Fruit fly (Drosophila melanogaster) whole organism, embryonic: Measurements from ENCODE around the gene red.
A peak's percentile ranks its signal among the peaks of the same experiment; 100 is the strongest.

Experiments
- BtbVII ChIP-seq: fragments of 200-800 bp; sonication (Bioruptor generic); optimal IDR thresholded peaks from 3 replicates; lab custom pipeline; 2017; ENCODE audit warnings: missing biosample characterization, mild to moderate bottlenecking, missing genetic modification characterization
- CG11093 ChIP-seq: fragments of 200-800 bp; sonication (Bioruptor generic); IDR thresholded peaks from 3 replicates; pipeline ENCODE4 v1.3.6; 2022; ENCODE audit warnings: missing biosample characterization, missing genetic modification characterization
- CG15514 ChIP-seq: fragments of 200-800 bp; sonication (Bioruptor generic); optimal IDR thresholded peaks from 3 replicates; lab custom pipeline; 2017; ENCODE audit warnings: missing biosample characterization, missing genetic modification characterization, mild to moderate bottlenecking, moderate library complexity, missing genetic modification reagents
- CG18599 ChIP-seq: fragments of 200-800 bp; sonication (Bioruptor generic); optimal IDR thresholded peaks from 3 replicates; lab custom pipeline; 2017; ENCODE audit warnings: missing biosample characterization, missing genetic modification characterization, mild to moderate bottlenecking, moderate library complexity, missing genetic modification reagents
- CG2120 ChIP-seq: fragments of 200-800 bp; sonication (Bioruptor generic); optimal IDR thresholded peaks from 3 replicates; lab custom pipeline; 2016; ENCODE audit warnings: missing biosample characterization, missing genetic modification characterization
- CG30020 ChIP-seq: fragments of 200-800 bp; optimal IDR thresholded peaks from 2 replicates; lab custom pipeline; 2019; ENCODE audit warnings: missing biosample characterization, mild to moderate bottlenecking, missing genetic modification characterization, moderate library complexity
- CG34422 ChIP-seq: fragments of 200-800 bp; sonication (Bioruptor generic); IDR thresholded peaks from 3 replicates; pipeline ENCODE4 v1.3.6; 2022; ENCODE audit warnings: missing biosample characterization, missing genetic modification characterization
- CG3995 ChIP-seq: fragments of 200-800 bp; sonication (Bioruptor generic); optimal IDR thresholded peaks from 3 replicates; lab custom pipeline; 2016; ENCODE audit warnings: missing biosample characterization, missing genetic modification characterization
- CG4328 ChIP-seq: fragments of 200-800 bp; sonication (Bioruptor generic); optimal IDR thresholded peaks from 3 replicates; lab custom pipeline; 2017; ENCODE audit warnings: missing biosample characterization, missing genetic modification reagents, missing genetic modification characterization
- CG7357 ChIP-seq: fragments of 200-800 bp; sonication (Bioruptor generic); IDR thresholded peaks from 3 replicates; pipeline ENCODE4 v1.3.6; 2022; ENCODE audit warnings: missing biosample characterization, missing genetic modification characterization
- CG8290 ChIP-seq, 3 experiments: fragments of 200-800 bp; sonication (Bioruptor generic); optimal IDR thresholded peaks; 2 replicates each; lab custom pipeline; 2016 to 2019; ENCODE audit warnings: missing biosample characterization in 3 of 3, missing genetic modification characterization in 3 of 3, mild to moderate bottlenecking in 2 of 3, moderate library complexity in 1 of 3
- CG8944 ChIP-seq: fragments of 200-800 bp; sonication (Bioruptor generic); optimal IDR thresholded peaks from 3 replicates; lab custom pipeline; 2016; ENCODE audit warnings: missing biosample characterization, missing genetic modification characterization
- CG9437 ChIP-seq: fragments of 200-800 bp; sonication (Bioruptor generic); optimal IDR thresholded peaks from 2 replicates; lab custom pipeline; 2018; ENCODE audit warnings: missing biosample characterization, mild to moderate bottlenecking, missing genetic modification characterization
- Dbx ChIP-seq: fragments of 200-800 bp; sonication (Bioruptor generic); IDR thresholded peaks from 3 replicates; pipeline ENCODE4 v1.3.6; 2022; ENCODE audit warnings: missing biosample characterization, missing genetic modification characterization
- Deaf1 ChIP-seq: fragments of 200-800 bp; optimal IDR thresholded peaks from 3 replicates; lab custom pipeline; 2019; ENCODE audit warnings: missing biosample characterization, mild to moderate bottlenecking, missing genetic modification characterization, moderate library complexity
- Dfd ChIP-seq, 2 experiments: fragments of >200 bp; optimal IDR thresholded peaks; 2 replicates each; lab custom pipeline; 2017; ENCODE audit warnings: missing biosample characterization in 2 of 2, missing genetic modification characterization in 2 of 2
- Dip3 ChIP-seq: fragments of 200-800 bp; sonication (Bioruptor generic); optimal IDR thresholded peaks from 3 replicates; lab custom pipeline; 2016; ENCODE audit warnings: missing biosample characterization, missing genetic modification characterization
- Dp ChIP-seq: fragments of 200-800 bp; sonication (Bioruptor generic); optimal IDR thresholded peaks from 2 replicates; lab custom pipeline; 2018; ENCODE audit warnings: missing biosample characterization, mild to moderate bottlenecking, missing genetic modification characterization, moderate library complexity
- ERR ChIP-seq: fragments of 200-800 bp; sonication (Bioruptor generic); optimal IDR thresholded peaks from 2 replicates; lab custom pipeline; 2016; ENCODE audit warnings: missing biosample characterization, missing genetic modification characterization
- Elba2 ChIP-seq: fragments of 200-800 bp; sonication (Bioruptor generic); optimal IDR thresholded peaks from 3 replicates; lab custom pipeline; 2016; ENCODE audit warnings: missing biosample characterization, missing genetic modification characterization
- Fer3 ChIP-seq: fragments of 200-800 bp; sonication (Bioruptor generic); optimal IDR thresholded peaks from 2 replicates; lab custom pipeline; 2018; ENCODE audit warnings: missing biosample characterization, mild to moderate bottlenecking, missing genetic modification characterization, moderate library complexity
- H2.0 ChIP-seq: fragments of 200-800 bp; sonication (Bioruptor generic); IDR thresholded peaks from 2 replicates; pipeline ENCODE4 v1.3.6; 2022; ENCODE audit warnings: missing biosample characterization, missing genetic modification characterization
- Jarid2 ChIP-seq: fragments of 200-800 bp; sonication (Bioruptor generic); optimal IDR thresholded peaks from 3 replicates; lab custom pipeline; 2017; ENCODE audit warnings: mild to moderate bottlenecking, missing biosample characterization, missing genetic modification reagents, missing genetic modification characterization
- Scr ChIP-seq: fragments of 200-800 bp; sonication (Bioruptor generic); IDR thresholded peaks from 2 replicates; pipeline ENCODE4 v1.3.6; 2022; ENCODE audit warnings: missing biosample characterization, missing genetic modification characterization; ENCODE audit not compliant: partially characterized antibody
- Sox102F ChIP-seq: fragments of 200-800 bp; sonication (Bioruptor generic); optimal IDR thresholded peaks from 2 replicates; lab custom pipeline; 2018; ENCODE audit warnings: missing biosample characterization, mild to moderate bottlenecking, missing genetic modification characterization, moderate library complexity
- Vsx1 ChIP-seq: fragments of 200-800 bp; sonication (Bioruptor generic); optimal IDR thresholded peaks from 2 replicates; lab custom pipeline; 2017; ENCODE audit warnings: missing biosample characterization, mild to moderate bottlenecking, missing genetic modification characterization, missing genetic modification reagents
- al ChIP-seq: fragments of 200-800 bp; sonication (Bioruptor generic); IDR thresholded peaks from 2 replicates; pipeline ENCODE4 v1.3.6; 2022; ENCODE audit warnings: missing biosample characterization, missing genetic modification characterization
- bab2 ChIP-seq: fragments of 200-800 bp; sonication (Bioruptor generic); optimal IDR thresholded peaks from 2 replicates; lab custom pipeline; 2016; ENCODE audit warnings: missing biosample characterization, missing genetic modification characterization
- ci ChIP-seq: fragments of 200-800 bp; sonication (Bioruptor generic); IDR thresholded peaks from 3 replicates; pipeline ENCODE4 v1.3.6; 2022; ENCODE audit warnings: missing biosample characterization, missing genetic modification characterization
- croc ChIP-seq: fragments of 200-800 bp; sonication (Bioruptor generic); conservative IDR thresholded peaks from 3 replicates; pipeline ENCODE4 v1.3.6; 2022; ENCODE audit warnings: missing biosample characterization, missing genetic modification characterization
- crp ChIP-seq, 2 experiments: fragments of 200-800 bp; sonication (Bioruptor generic); optimal IDR thresholded peaks; 2 replicates in 1 of 2; 3 replicates in 1 of 2; lab custom pipeline; 2017; ENCODE audit warnings: missing biosample characterization in 2 of 2, missing genetic modification characterization in 2 of 2, mild to moderate bottlenecking in 1 of 2, moderate library complexity in 1 of 2
- da ChIP-seq: fragments of 200-800 bp; sonication (Bioruptor generic); optimal IDR thresholded peaks from 2 replicates; lab custom pipeline; 2016; ENCODE audit warnings: missing biosample characterization, missing genetic modification characterization
- dpn ChIP-seq, 2 experiments: fragments of 200-800 bp; sonication (Bioruptor generic); optimal IDR thresholded peaks; 3 replicates each; lab custom pipeline; 2016; ENCODE audit warnings: missing biosample characterization in 2 of 2, missing genetic modification characterization in 2 of 2
- esg ChIP-seq: fragments of 200-800 bp; sonication (Bioruptor generic); conservative IDR thresholded peaks from 2 replicates; pipeline ENCODE4 v1.3.6; 2022; ENCODE audit warnings: missing biosample characterization, missing genetic modification characterization
- ewg ChIP-seq: fragments of 200-800 bp; sonication (Bioruptor generic); optimal IDR thresholded peaks from 3 replicates; lab custom pipeline; 2017; ENCODE audit warnings: mild to moderate bottlenecking, missing biosample characterization, missing genetic modification reagents, missing genetic modification characterization
- fd3F ChIP-seq: fragments of 200-800 bp; sonication (Bioruptor generic); optimal IDR thresholded peaks from 2 replicates; lab custom pipeline; 2018; ENCODE audit warnings: missing biosample characterization, mild to moderate bottlenecking, missing genetic modification characterization, moderate library complexity
- gem ChIP-seq: fragments of 200-800 bp; sonication (Bioruptor generic); optimal IDR thresholded peaks from 2 replicates; lab custom pipeline; 2019; ENCODE audit warnings: missing biosample characterization, mild to moderate bottlenecking, missing genetic modification characterization, moderate library complexity
- gsb-n ChIP-seq: fragments of 200-800 bp; sonication (Bioruptor generic); optimal IDR thresholded peaks from 3 replicates; lab custom pipeline; 2018; ENCODE audit warnings: missing biosample characterization, mild to moderate bottlenecking, missing genetic modification characterization
- ham ChIP-seq: fragments of 200-800 bp; sonication (Bioruptor generic); IDR thresholded peaks from 2 replicates; pipeline ENCODE4 v1.3.6; 2022; ENCODE audit warnings: missing biosample characterization, missing genetic modification characterization
- hb ChIP-seq: fragments of 200-800 bp; sonication (Bioruptor generic); IDR thresholded peaks from 3 replicates; pipeline ENCODE4 v1.3.6; 2022; ENCODE audit warnings: missing biosample characterization, missing genetic modification characterization; ENCODE audit not compliant: partially characterized antibody
- mld ChIP-seq: fragments of 200-800 bp; sonication (Bioruptor generic); IDR thresholded peaks from 3 replicates; pipeline ENCODE4 v1.3.6; 2022; ENCODE audit warnings: missing biosample characterization, missing genetic modification characterization; ENCODE audit not compliant: partially characterized antibody
- nerfin-2 ChIP-seq: fragments of 200-800 bp; sonication (Bioruptor generic); IDR thresholded peaks from 2 replicates; pipeline ENCODE4 v1.3.6; 2022; ENCODE audit warnings: missing biosample characterization, missing genetic modification characterization; ENCODE audit not compliant: partially characterized antibody
- pnt ChIP-seq: fragments of 200-800 bp; sonication (Bioruptor generic); optimal IDR thresholded peaks from 3 replicates; lab custom pipeline; 2016; ENCODE audit warnings: missing biosample characterization, missing genetic modification characterization
- repo ChIP-seq: fragments of 200-800 bp; sonication (Bioruptor generic); optimal IDR thresholded peaks from 2 replicates; lab custom pipeline; 2016; ENCODE audit warnings: missing biosample characterization, missing genetic modification characterization
- scrt ChIP-seq: fragments of 200-800 bp; sonication (Bioruptor generic); optimal IDR thresholded peaks from 2 replicates; lab custom pipeline; 2018; ENCODE audit warnings: missing biosample characterization, mild to moderate bottlenecking, missing genetic modification characterization, moderate library complexity
- seq ChIP-seq: fragments of 200-800 bp; sonication (Bioruptor generic); IDR thresholded peaks from 2 replicates; pipeline ENCODE4 v1.3.6; 2022; ENCODE audit warnings: missing biosample characterization, missing genetic modification characterization
- sisA ChIP-seq: fragments of 200-800 bp; sonication (Bioruptor generic); IDR thresholded peaks from 2 replicates; pipeline ENCODE4 v1.3.6; 2022; ENCODE audit warnings: missing biosample characterization, missing genetic modification characterization
- slou ChIP-seq: fragments of 200-800 bp; sonication (Bioruptor generic); optimal IDR thresholded peaks from 3 replicates; lab custom pipeline; 2016; ENCODE audit warnings: missing biosample characterization, missing genetic modification characterization
- sr ChIP-seq: fragments of 200-800 bp; sonication (Bioruptor generic); IDR thresholded peaks from 3 replicates; pipeline ENCODE4 v1.3.6; 2022; ENCODE audit warnings: missing biosample characterization, missing genetic modification characterization
- vfl ChIP-seq: fragments of 200-800 bp; sonication (Bioruptor generic); optimal IDR thresholded peaks from 2 replicates; lab custom pipeline; 2016; ENCODE audit warnings: missing biosample characterization, missing genetic modification characterization
- vnd ChIP-seq: fragments of 200-800 bp; sonication (Bioruptor generic); IDR thresholded peaks from 3 replicates; pipeline ENCODE4 v1.3.6; 2022; ENCODE audit warnings: missing biosample characterization, missing genetic modification characterization; ENCODE audit not compliant: partially characterized antibody

The red gene

DNA sequence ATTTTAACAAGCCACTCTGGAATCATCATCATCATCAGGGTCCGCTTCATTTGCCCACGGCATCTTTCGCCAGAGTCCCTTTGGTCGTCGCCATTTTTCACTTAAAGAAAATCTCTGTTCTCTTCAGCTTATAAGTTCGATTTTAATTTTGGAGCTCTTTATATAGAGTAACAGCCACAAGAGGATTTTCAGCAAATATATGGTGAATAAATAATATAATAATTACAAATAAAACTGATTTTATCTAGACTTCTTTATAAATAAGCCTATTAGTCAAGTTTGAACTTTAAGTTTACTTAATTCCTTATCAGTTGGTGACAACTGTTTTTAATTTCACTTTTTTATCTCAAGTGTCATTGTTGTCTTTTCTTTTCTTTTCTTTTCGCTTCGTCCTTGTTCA, 59.6 kb downstream of the red start (continued):
- TF ChIP-seq Jarid2 (GFP tag; lab: Kevin White, UChicago) (no peak), CG18599 (GFP tag; lab: Kevin White, UChicago) (peak; percentile 69), Deaf1 (no peak), CG34422 (no peak), CG15514 (peak; percentile 7), ham (GFP tag; lab: Robert Waterston, UW) (no peak), CG4328 (no peak), CG11093 (GFP tag; lab: Robert Waterston, UW) (no peak), CG7357 (GFP tag; lab: Robert Waterston, UW) (no peak), Scr (no peak), dpn (GFP tag; optimal IDR thresholded peaks at IDR 0.05; lab: Kevin White, UChicago) (no peak), fd3F (GFP tag; lab: Kevin White, UChicago) (no peak), Fer3 (tag; lab: Kevin White, UChicago) (peak; percentile 0), CG2120 (peak; percentile 13), slou (no peak), da (GFP tag; lab: Kevin White, UChicago) (no peak), H2.0 (GFP tag; lab: Robert Waterston, UW) (no peak), CG30020 (no peak), pnt (no peak), sisA (no peak), ERR (GFP tag; lab: Kevin White, UChicago) (no peak), BtbVII (GFP tag; lab: Kevin White, UChicago) (no peak), Dp (GFP tag; lab: Kevin White, UChicago) (no peak), Dip3 (GFP tag; lab: Kevin White, UChicago) (no peak), Dfd (GFP tag; optimal IDR thresholded peaks at IDR 0.05; lab: Kevin White, UChicago) (no peak), hb (GFP tag; lab: Robert Waterston, UW) (no peak), vnd (GFP tag; lab: Robert Waterston, UW) (no peak), croc (no peak), ewg (GFP tag; lab: Kevin White, UChicago) (no peak), Sox102F (no peak), Elba2 (GFP tag; lab: Kevin White, UChicago) (no peak), repo (GFP tag; lab: Kevin White, UChicago) (no peak), nerfin-2 (GFP tag; lab: Robert Waterston, UW) (no peak), gsb-n (no peak), gem (tag; lab: Kevin White, UChicago) (peak; percentile 51), CG3995 (GFP tag; lab: Kevin White, UChicago) (no peak), bab2 (GFP tag; lab: Kevin White, UChicago) (no peak), sr (GFP tag; lab: Robert Waterston, UW) (no peak), Dbx (GFP tag; lab: Robert Waterston, UW) (no peak), seq (no peak), mld (no peak), Vsx1 (GFP tag; lab: Kevin White, UChicago) (no peak), vfl (no peak), ci (GFP tag; lab: Robert Waterston, UW) (no peak), al (GFP tag; lab: Robert Waterston, UW) (no peak), scrt (GFP tag; lab: Kevin White, UChicago) (no peak), CG9437 (GFP tag; lab: Kevin White, UChicago) (no peak), esg (GFP tag; lab: Robert Waterston, UW) (no peak), CG8290 (GFP tag; optimal IDR thresholded peaks at IDR 0.05; lab: Kevin White, UChicago) (no peak), CG8290 (tag; optimal IDR thresholded peaks at IDR 0.05; lab: Kevin White, UChicago) (no peak), crp (GFP tag; optimal IDR thresholded peaks at IDR 0.05; lab: Kevin White, UChicago) (no peak), CG8944 (GFP tag; lab: Kevin White, UChicago) (no peak)
